Fruit fly (Drosophila melanogaster) whole organism, wandering third instar larva: ENCODE data around the gene mil.

ENCODE experiments used
- Hr78 ChIP-seq: fragments of >200 bp; optimal IDR thresholded peaks from 2 replicates; lab custom pipeline; 2017; ENCODE audit warnings: missing biosample characterization, missing genetic modification characterization
- Myc ChIP-seq: fragments of >200 bp; optimal IDR thresholded peaks from 2 replicates; lab custom pipeline; 2017
- N ChIP-seq: fragments of >200 bp; optimal IDR thresholded peaks from 2 replicates; lab custom pipeline; 2018; ENCODE audit warnings: missing biosample characterization, missing external identifiers, missing genetic modification characterization
- dsf ChIP-seq: sonication (Bioruptor generic); optimal IDR thresholded peaks from 2 replicates; lab custom pipeline; 2016; ENCODE audit warnings: missing biosample characterization, missing genetic modification characterization, borderline replicate concordance

DNA sequence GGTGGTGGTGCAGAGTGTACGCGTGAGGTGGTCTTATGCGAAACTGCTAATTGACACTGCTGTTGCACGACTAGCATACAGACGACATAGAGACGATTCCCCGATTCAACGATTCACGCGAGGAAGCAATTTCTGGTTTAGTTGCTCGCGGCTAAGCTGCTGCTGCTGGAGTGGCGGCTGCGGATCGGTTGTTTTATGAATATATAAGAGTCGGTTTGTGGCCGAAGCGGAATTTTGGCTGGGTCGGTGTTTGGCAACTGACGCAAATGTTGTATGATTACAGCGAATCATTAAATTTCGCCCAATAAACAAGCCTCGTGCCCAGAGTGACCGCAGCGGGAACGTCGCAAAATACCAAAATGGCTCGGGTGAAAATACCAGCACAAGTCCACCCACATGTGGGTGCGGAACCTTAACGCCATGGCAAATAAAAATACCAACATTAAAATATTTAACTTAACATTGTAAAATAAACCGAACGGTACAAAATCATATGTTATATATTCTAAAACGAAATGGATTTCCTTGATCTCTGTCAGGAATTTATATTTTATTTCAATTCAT is 35.5 kb downstream of the mil start, which contains the start of gene mfrn:
- TF ChIP-seq Hr78 (GFP tag; lab: Kevin White, UChicago): no peak
- TF ChIP-seq Myc (lab: Kevin White, UChicago): peak; percentile 22
- no peak for TF ChIP-seq dsf (GFP tag; lab: Kevin White, UChicago)
- no peak for TF ChIP-seq N
